Worm (Caenorhabditis elegans): ENCODE results near the gene Y1B5A.1.

Gene Y1B5A.1

ce11 chrX:7085067-7085466 is at the start of gene Y1B5A.1:
Gene Y1B5A.1, plus strand, starts transcription at chrX:7085367.
- TF ChIP-seq ztf-4 (tag; optimal IDR thresholded peaks at IDR 0.05): no peak
- no peak for TF ChIP-seq pqm-1 (tag; optimal IDR thresholded peaks at IDR 0.05)
- TF ChIP-seq nhr-25 (tag; optimal IDR thresholded peaks at IDR 0.05): no peak
- no peak for TF ChIP-seq fkh-10 (GFP tag; optimal IDR thresholded peaks at IDR 0.05)
- no peak for TF ChIP-seq hmg-11 (tag; optimal IDR thresholded peaks at IDR 0.05)
- no peak for TF ChIP-seq nhr-67 (tag; optimal IDR thresholded peaks at IDR 0.05)
- no peak for TF ChIP-seq aly-2 (tag; optimal IDR thresholded peaks at IDR 0.05)
- TF ChIP-seq unc-62 (GFP tag; optimal IDR thresholded peaks at IDR 0.05): no peak
- TF ChIP-seq mdl-1 (tag; optimal IDR thresholded peaks at IDR 0.05): no peak
- TF ChIP-seq lin-39 (tag; optimal IDR thresholded peaks at IDR 0.05): no peak
- no peak for TF ChIP-seq sea-2 (GFP tag; optimal IDR thresholded peaks at IDR 0.05)
- TF ChIP-seq skn-1 (tag; optimal IDR thresholded peaks at IDR 0.05): no peak
- TF ChIP-seq R02D3.7 (tag; optimal IDR thresholded peaks at IDR 0.05): no peak
- no peak for TF ChIP-seq eor-1 (tag; optimal IDR thresholded peaks at IDR 0.05)
- TF ChIP-seq ceh-28 (tag; optimal IDR thresholded peaks at IDR 0.05): no peak
- no peak for TF ChIP-seq tbx-2 (tag; optimal IDR thresholded peaks at IDR 0.05)

- TF ChIP-seq lin-15B (tag; optimal IDR thresholded peaks at IDR 0.05) (no peak), mml-1 (tag; optimal IDR thresholded peaks at IDR 0.05) (no peak), nhr-11 (tag; optimal IDR thresholded peaks at IDR 0.05) (no peak), elt-2 (tag; optimal IDR thresholded peaks at IDR 0.05) (no peak), fkh-2 (tag; optimal IDR thresholded peaks at IDR 0.05) (no peak), ztf-4 (tag; optimal IDR thresholded peaks at IDR 0.05) (no peak), nhr-25 (tag; optimal IDR thresholded peaks at IDR 0.05) (no peak), nhr-76 (tag; optimal IDR thresholded peaks at IDR 0.05) (no peak), nhr-28 (tag; optimal IDR thresholded peaks at IDR 0.05) (no peak), nhr-23 (tag; optimal IDR thresholded peaks at IDR 0.05) (no peak), R02D3.7 (tag; optimal IDR thresholded peaks at IDR 0.05) (no peak), nhr-12 (tag; optimal IDR thresholded peaks at IDR 0.05) (no peak), jun-1 (tag; optimal IDR thresholded peaks at IDR 0.05) (no peak), hmg-11 (tag; optimal IDR thresholded peaks at IDR 0.05) (no peak), mdl-1 (tag; optimal IDR thresholded peaks at IDR 0.05) (no peak), pha-4 (tag; optimal IDR thresholded peaks at IDR 0.05) (no peak), pqm-1 (tag; optimal IDR thresholded peaks at IDR 0.05) (no peak)
These were observed 49.2 kb upstream of the Y1B5A.1 start, which contains the start of gene cest-19 for ce11 chrX:7035937-7036336. Gene cest-19, minus strand, starts transcription at chrX:7036037.

ce11 chrX:7037998-7038397 is 47.2 kb upstream of the Y1B5A.1 start:
- TF ChIP-seq nhr-77 (tag; optimal IDR thresholded peaks at IDR 0.05): no peak

ce11 chrX:7040760-7041159 is 44.4 kb upstream of the Y1B5A.1 start:
- TF ChIP-seq ZK546.5 (tag; optimal IDR thresholded peaks at IDR 0.05): no peak
- TF ChIP-seq nhr-43 (tag; optimal IDR thresholded peaks at IDR 0.05; ENCODE audit: poor library complexity, severe bottlenecking): no peak
- TF ChIP-seq fkh-10 (GFP tag; optimal IDR thresholded peaks at IDR 0.05): peak; percentile 77

ce11 chrX:7050290-7050689 is 34.9 kb upstream of the Y1B5A.1 start, which contains the start of gene ubc-17:
Gene ubc-17, plus strand, starts transcription at chrX:7050590.
- TF ChIP-seq R02D3.7 (tag; optimal IDR thresholded peaks at IDR 0.05): no peak
- no peak for TF ChIP-seq aly-2 (tag; optimal IDR thresholded peaks at IDR 0.05)
- TF ChIP-seq ceh-16 (tag; optimal IDR thresholded peaks at IDR 0.05): no peak
- TF ChIP-seq nhr-23 (tag; optimal IDR thresholded peaks at IDR 0.05): no peak
- TF ChIP-seq ceh-9 (tag; optimal IDR thresholded peaks at IDR 0.05): no peak
- TF ChIP-seq nhr-28 (tag; optimal IDR thresholded peaks at IDR 0.05): no peak
- TF ChIP-seq ZK546.5 (tag; optimal IDR thresholded peaks at IDR 0.05): no peak
- no peak for TF ChIP-seq nhr-11 (tag; optimal IDR thresholded peaks at IDR 0.05)
- TF ChIP-seq unc-62 (GFP tag; optimal IDR thresholded peaks at IDR 0.05): no peak
- no peak for TF ChIP-seq nfya-1 (tag; optimal IDR thresholded peaks at IDR 0.05; ENCODE audit: insufficient read depth)
- TF ChIP-seq skn-1 (tag; optimal IDR thresholded peaks at IDR 0.05): no peak
- no peak for TF ChIP-seq egl-5 (tag; optimal IDR thresholded peaks at IDR 0.05)

Measured in whole organism, L3 larva.